Worm (Caenorhabditis elegans) whole organism, L2 larva: ENCODE data around the gene rif-1.1.

Source experiments
- C34F6.9 ChIP-seq: fragments of 150-350 bp; optimal IDR thresholded peaks from 2 replicates; lab custom pipeline; 2014; ENCODE audit warnings: missing biosample characterization, missing genetic modification characterization
- F13H6.1 ChIP-seq: sonication (generic microtip); optimal IDR thresholded peaks from 2 replicates; lab custom pipeline; 2016; ENCODE audit warnings: missing genetic modification characterization, missing compliant biosample characterization
- Y55F3AM.14 ChIP-seq: fragments of 200-800 bp; sonication (Bioruptor generic); optimal IDR thresholded peaks from 2 replicates; lab custom pipeline; 2018; ENCODE audit warnings: mild to moderate bottlenecking, missing genetic modification characterization, missing compliant biosample characterization
- ZK546.5 ChIP-seq: sonication (generic microtip); optimal IDR thresholded peaks from 2 replicates; lab custom pipeline; 2017; ENCODE audit warnings: missing biosample characterization, missing genetic modification characterization
- alr-1 ChIP-seq: fragments of 150-350 bp; optimal IDR thresholded peaks from 2 replicates; lab custom pipeline; 2014; ENCODE audit warnings: missing biosample characterization, missing genetic modification characterization
- aly-2 ChIP-seq: fragments of 150-350 bp; optimal IDR thresholded peaks from 2 replicates; lab custom pipeline; 2014; ENCODE audit warnings: missing biosample characterization, missing genetic modification characterization
- ama-1 ChIP-seq: fragments of 150-350 bp; optimal IDR thresholded peaks from 2 replicates; lab custom pipeline; 2018; ENCODE audit warnings: inconsistent platforms
- blmp-1 ChIP-seq: sonication (generic microtip); optimal IDR thresholded peaks from 2 replicates; lab custom pipeline; 2017; ENCODE audit warnings: missing genetic modification characterization, mild to moderate bottlenecking, missing compliant biosample characterization, antibody characterized with exemption, moderate library complexity; ENCODE audit not compliant: insufficient read depth
- ceh-16 ChIP-seq: fragments of 150-350 bp; optimal IDR thresholded peaks from 2 replicates; lab custom pipeline; 2014; ENCODE audit warnings: missing biosample characterization, missing genetic modification characterization
- ceh-82 ChIP-seq: fragments of 150-350 bp; optimal IDR thresholded peaks from 2 replicates; lab custom pipeline; 2014; ENCODE audit warnings: missing biosample characterization, missing genetic modification characterization
- crh-2 ChIP-seq: sonication (generic microtip); optimal IDR thresholded peaks from 2 replicates; lab custom pipeline; 2017; ENCODE audit warnings: missing biosample characterization, missing genetic modification characterization
- dmd-4 ChIP-seq: sonication (generic microtip); optimal IDR thresholded peaks from 2 replicates; lab custom pipeline; 2017; ENCODE audit warnings: missing biosample characterization, missing genetic modification characterization
- egl-27 ChIP-seq: sonication (generic microtip); optimal IDR thresholded peaks from 3 replicates; lab custom pipeline; 2017; ENCODE audit warnings: missing biosample characterization, missing genetic modification reagents, missing genetic modification characterization
- elt-1 ChIP-seq: fragments of 150-350 bp; optimal IDR thresholded peaks from 2 replicates; lab custom pipeline; 2014; ENCODE audit warnings: missing biosample characterization, missing genetic modification characterization
- elt-3 ChIP-seq: sonication (generic microtip); optimal IDR thresholded peaks from 2 replicates; lab custom pipeline; 2017; ENCODE audit warnings: missing biosample characterization, missing genetic modification characterization
- fos-1 ChIP-seq: fragments of 150-350 bp; optimal IDR thresholded peaks from 2 replicates; lab custom pipeline; 2014; ENCODE audit warnings: missing biosample characterization, missing genetic modification characterization
- gmeb-1 ChIP-seq: fragments of 150-350 bp; optimal IDR thresholded peaks from 2 replicates; lab custom pipeline; 2014; ENCODE audit warnings: missing biosample characterization, missing genetic modification characterization
- lin-11 ChIP-seq: fragments of 150-350 bp; sonication (generic microtip); optimal IDR thresholded peaks from 2 replicates; lab custom pipeline; 2014; ENCODE audit warnings: missing biosample characterization, missing genetic modification characterization, inconsistent platforms, mixed read lengths
- lin-13 ChIP-seq: fragments of 150-350 bp; optimal IDR thresholded peaks from 2 replicates; lab custom pipeline; 2014; ENCODE audit warnings: missing biosample characterization, missing genetic modification reagents, missing genetic modification characterization
- lin-39 ChIP-seq: fragments of 150-350 bp; optimal IDR thresholded peaks from 2 replicates; lab custom pipeline; 2014; ENCODE audit warnings: missing biosample characterization, missing genetic modification reagents, missing genetic modification characterization
- lsy-2 ChIP-seq, 2 experiments: fragments of 150-350 bp in 1 of 2; sonication (generic microtip) in 1 of 2; optimal IDR thresholded peaks; 2 replicates each; lab custom pipeline; 2014 to 2017; ENCODE audit warnings: missing biosample characterization in 2 of 2, missing genetic modification characterization in 2 of 2
- mab-5 ChIP-seq: fragments of 150-350 bp; optimal IDR thresholded peaks from 2 replicates; lab custom pipeline; 2014; ENCODE audit warnings: missing biosample characterization, missing genetic modification characterization
- mbf-1 ChIP-seq: sonication (generic microtip); optimal IDR thresholded peaks from 2 replicates; lab custom pipeline; 2017; ENCODE audit warnings: missing biosample characterization, missing genetic modification characterization
- nhr-10 ChIP-seq: sonication (generic microtip); optimal IDR thresholded peaks from 2 replicates; lab custom pipeline; 2017; ENCODE audit warnings: missing biosample characterization, missing genetic modification characterization
- nhr-11 ChIP-seq: fragments of 150-350 bp; optimal IDR thresholded peaks from 2 replicates; lab custom pipeline; 2014; ENCODE audit warnings: missing biosample characterization, missing genetic modification characterization
- nhr-12 ChIP-seq: fragments of 150-350 bp; optimal IDR thresholded peaks from 2 replicates; lab custom pipeline; 2014; ENCODE audit warnings: missing biosample characterization, missing genetic modification characterization
- nhr-129 ChIP-seq: fragments of 150-350 bp; optimal IDR thresholded peaks from 2 replicates; lab custom pipeline; 2014; ENCODE audit warnings: missing biosample characterization, missing genetic modification characterization
- nhr-237 ChIP-seq: fragments of 150-350 bp; optimal IDR thresholded peaks from 2 replicates; lab custom pipeline; 2014; ENCODE audit warnings: missing biosample characterization, missing genetic modification characterization
- nhr-25 ChIP-seq: fragments of 150-350 bp; sonication (generic microtip); optimal IDR thresholded peaks from 3 replicates; lab custom pipeline; 2014; ENCODE audit warnings: missing biosample characterization, missing genetic modification characterization
- nhr-6 ChIP-seq: fragments of 150-350 bp; optimal IDR thresholded peaks from 2 replicates; lab custom pipeline; 2014; ENCODE audit warnings: missing biosample characterization, missing genetic modification characterization
- nhr-77 ChIP-seq: fragments of 150-350 bp; optimal IDR thresholded peaks from 2 replicates; lab custom pipeline; 2014; ENCODE audit warnings: missing biosample characterization, missing genetic modification characterization
- peb-1 ChIP-seq: fragments of 150-350 bp; optimal IDR thresholded peaks from 2 replicates; lab custom pipeline; 2014; ENCODE audit warnings: missing biosample characterization, missing genetic modification characterization
- sem-4 ChIP-seq: fragments of 150-350 bp; optimal IDR thresholded peaks from 2 replicates; lab custom pipeline; 2014; ENCODE audit warnings: missing biosample characterization, missing genetic modification reagents, missing genetic modification characterization
- skn-1 ChIP-seq: sonication (generic microtip); optimal IDR thresholded peaks from 2 replicates; lab custom pipeline; 2017; ENCODE audit warnings: missing biosample characterization, missing genetic modification characterization
- sma-3 ChIP-seq: sonication (generic microtip); optimal IDR thresholded peaks from 2 replicates; lab custom pipeline; 2016; ENCODE audit warnings: missing genetic modification reagents, missing genetic modification characterization, missing compliant biosample characterization
- sma-9 ChIP-seq, 2 experiments: fragments of 150-350 bp in 1 of 2; sonication (generic microtip) in 1 of 2; optimal IDR thresholded peaks; 2 replicates each; lab custom pipeline; 2014 to 2016; ENCODE audit warnings: missing genetic modification characterization in 2 of 2, mild to moderate bottlenecking in 1 of 2, missing biosample characterization in 1 of 2, missing compliant biosample characterization in 1 of 2, missing genetic modification reagents in 1 of 2, moderate library complexity in 1 of 2
- snpc-4 ChIP-seq: fragments of 150-350 bp; optimal IDR thresholded peaks from 2 replicates; lab custom pipeline; 2014; ENCODE audit warnings: missing biosample characterization, missing genetic modification characterization
- unc-39 ChIP-seq: fragments of 150-350 bp; optimal IDR thresholded peaks from 2 replicates; lab custom pipeline; 2014; ENCODE audit warnings: missing biosample characterization, missing genetic modification characterization
- unc-55 ChIP-seq: fragments of 150-350 bp; sonication (generic microtip); optimal IDR thresholded peaks from 3 replicates; lab custom pipeline; 2014; ENCODE audit warnings: missing biosample characterization, missing genetic modification reagents, missing genetic modification characterization
- unc-62 ChIP-seq: fragments of 150-350 bp; optimal IDR thresholded peaks from 2 replicates; lab custom pipeline; 2014; ENCODE audit warnings: missing biosample characterization, missing genetic modification reagents, missing genetic modification characterization
- zag-1 ChIP-seq: fragments of 150-350 bp; optimal IDR thresholded peaks from 2 replicates; lab custom pipeline; 2014; ENCODE audit warnings: missing biosample characterization, missing genetic modification characterization
- ztf-1 ChIP-seq: fragments of 200-800 bp; sonication (Bioruptor generic); conservative IDR thresholded peaks from 2 replicates; pipeline ENCODE4 v1.3.6; 2022; ENCODE audit warnings: missing genetic modification characterization, missing compliant biosample characterization
- ztf-11 ChIP-seq: sonication (generic microtip); optimal IDR thresholded peaks from 2 replicates; lab custom pipeline; 2017; ENCODE audit warnings: missing biosample characterization, missing genetic modification characterization
- ztf-4 ChIP-seq: fragments of 150-350 bp; optimal IDR thresholded peaks from 2 replicates; lab custom pipeline; 2014; ENCODE audit warnings: missing biosample characterization, missing genetic modification characterization

Gene rif-1.1

ce11 chrIV:17475242-17475641, 14.2 kb upstream of the rif-1.1 start, which contains the start of gene F11E6.9:
TSS of gene F11E6.9 (minus strand) at chrIV:17475342.
- TF ChIP-seq lsy-2 (tag; optimal IDR thresholded peaks at IDR 0.05; lab: Kevin White, UChicago) (no peak), nhr-77 (tag; lab: Kevin White, UChicago) (no peak), snpc-4 (tag; lab: Kevin White, UChicago) (no peak), sma-3 (no peak), ztf-1 (GFP tag; lab: Robert Waterston, UW) (no peak), dmd-4 (no peak)

- TF ChIP-seq ztf-4, result no peak
- no peak for TF ChIP-seq sma-9 (GFP tag; optimal IDR thresholded peaks at IDR 0.05; lab: Kevin White, UChicago)
- no peak for TF ChIP-seq sma-9 (tag; optimal IDR thresholded peaks at IDR 0.05; lab: Kevin White, UChicago)
- no peak for TF ChIP-seq egl-27 (tag; lab: Kevin White, UChicago)
- TF ChIP-seq lin-39 (tag; lab: Kevin White, UChicago), result no peak
- TF ChIP-seq nhr-12 (tag; lab: Kevin White, UChicago), result no peak
- TF ChIP-seq aly-2 (tag; lab: Kevin White, UChicago), result no peak
- no peak for TF ChIP-seq F13H6.1
- no peak for TF ChIP-seq nhr-129 (tag; lab: Kevin White, UChicago)
- no peak for TF ChIP-seq peb-1 (tag; lab: Kevin White, UChicago)
- TF ChIP-seq nhr-25, result peak; percentile 78
- no peak for TF ChIP-seq elt-3 (tag; lab: Kevin White, UChicago)
- TF ChIP-seq sem-4, result no peak
- TF ChIP-seq ZK546.5 (tag; lab: Kevin White, UChicago), result no peak
- no peak for TF ChIP-seq ztf-1 (GFP tag; lab: Robert Waterston, UW)
- TF ChIP-seq blmp-1 (tag; lab: Kevin White, UChicago), result peak; percentile 64
- TF ChIP-seq dmd-4, result no peak
- TF ChIP-seq crh-2 (tag; lab: Kevin White, UChicago), result peak; percentile 4
- TF ChIP-seq ceh-82 (tag; lab: Kevin White, UChicago), result no peak
Measured at ce11 chrIV:17474047-17474446, 13.0 kb upstream of the rif-1.1 start.

- TF ChIP-seq nhr-25, result peak; percentile 47
- peak; percentile 8 for TF ChIP-seq sma-9 (GFP tag; optimal IDR thresholded peaks at IDR 0.05; lab: Kevin White, UChicago)
- TF ChIP-seq sma-9 (tag; optimal IDR thresholded peaks at IDR 0.05; lab: Kevin White, UChicago), result no peak
- no peak for TF ChIP-seq lsy-2 (tag; optimal IDR thresholded peaks at IDR 0.05; lab: Kevin White, UChicago)
- TF ChIP-seq blmp-1 (tag; lab: Kevin White, UChicago), result peak; percentile 18
- TF ChIP-seq nhr-6, result no peak
- no peak for TF ChIP-seq zag-1 (tag; lab: Kevin White, UChicago)
Measured at ce11 chrIV:17473034-17473433, 12.0 kb upstream of the rif-1.1 start, which contains the start of gene gba-3. TSS of gene gba-3 (plus strand) at chrIV:17473334.

ce11 chrIV:17471870-17472459, 10.9 kb upstream of the rif-1.1 start, which contains the start of gene epic-1:
TSS of gene epic-1 (minus strand) at chrIV:17471920.
- TF ChIP-seq unc-39 (tag; lab: Kevin White, UChicago) (no peak), blmp-1 (tag; lab: Kevin White, UChicago) (peak; percentile 45), mab-5 (tag; lab: Kevin White, UChicago) (no peak), lin-13 (GFP tag; lab: Kevin White, UChicago) (no peak), nhr-237 (tag; lab: Kevin White, UChicago) (no peak), sma-3 (peak; percentile 41), egl-27 (tag; lab: Kevin White, UChicago) (peak; percentile 35), ceh-82 (tag; lab: Kevin White, UChicago) (no peak), ama-1 (peak; percentile 14), lin-39 (tag; lab: Kevin White, UChicago) (no peak), elt-1 (tag; lab: Kevin White, UChicago) (no peak), nhr-25 (peak; percentile 82), gmeb-1 (tag; lab: Kevin White, UChicago) (no peak), ztf-1 (GFP tag; lab: Robert Waterston, UW) (no peak), sem-4 (peak; percentile 24), nhr-129 (tag; lab: Kevin White, UChicago) (peak; percentile 44), crh-2 (tag; lab: Kevin White, UChicago) (peak; percentile 2), ztf-11 (no peak), peb-1 (tag; lab: Kevin White, UChicago) (no peak), C34F6.9 (tag; lab: Kevin White, UChicago) (no peak), nhr-12 (tag; lab: Kevin White, UChicago) (no peak), nhr-6 (no peak), lin-11 (no peak), Y55F3AM.14 (GFP tag; lab: Kevin White, UChicago) (no peak), nhr-77 (tag; lab: Kevin White, UChicago) (no peak), elt-3 (tag; lab: Kevin White, UChicago) (no peak), skn-1 (tag; lab: Kevin White, UChicago) (no peak), nhr-10 (tag; lab: Kevin White, UChicago) (no peak), snpc-4 (tag; lab: Kevin White, UChicago) (no peak), nhr-11 (tag; lab: Kevin White, UChicago) (no peak), unc-62 (GFP tag; lab: Kevin White, UChicago) (no peak), zag-1 (tag; lab: Kevin White, UChicago) (no peak), alr-1 (no peak), fos-1 (tag; lab: Kevin White, UChicago) (no peak), mbf-1 (tag; lab: Kevin White, UChicago) (no peak), unc-55 (GFP tag; lab: Kevin White, UChicago) (no peak), lsy-2 (tag; optimal IDR thresholded peaks at IDR 0.05; lab: Kevin White, UChicago) (no peak), ceh-16 (tag; lab: Kevin White, UChicago) (no peak)
